Worm (Caenorhabditis elegans) whole organism, L2 larva: ENCODE data around the gene fbxa-174.

Experiments
- alr-1 ChIP-seq: fragments of 150-350 bp; optimal IDR thresholded peaks from 2 replicates; lab custom pipeline; 2014; ENCODE audit warnings: missing biosample characterization, missing genetic modification characterization
- crh-2 ChIP-seq: sonication (generic microtip); optimal IDR thresholded peaks from 2 replicates; lab custom pipeline; 2017; ENCODE audit warnings: missing biosample characterization, missing genetic modification characterization
- lin-11 ChIP-seq: fragments of 150-350 bp; sonication (generic microtip); optimal IDR thresholded peaks from 2 replicates; lab custom pipeline; 2014; ENCODE audit warnings: missing biosample characterization, missing genetic modification characterization, inconsistent platforms, mixed read lengths
- nhr-12 ChIP-seq: fragments of 150-350 bp; optimal IDR thresholded peaks from 2 replicates; lab custom pipeline; 2014; ENCODE audit warnings: missing biosample characterization, missing genetic modification characterization
- sma-9 ChIP-seq, 2 experiments: fragments of 150-350 bp in 1 of 2; sonication (generic microtip) in 1 of 2; optimal IDR thresholded peaks; 2 replicates each; lab custom pipeline; 2014 to 2016; ENCODE audit warnings: missing genetic modification characterization in 2 of 2, mild to moderate bottlenecking in 1 of 2, missing biosample characterization in 1 of 2, missing compliant biosample characterization in 1 of 2, missing genetic modification reagents in 1 of 2, moderate library complexity in 1 of 2
- snpc-4 ChIP-seq: fragments of 150-350 bp; optimal IDR thresholded peaks from 2 replicates; lab custom pipeline; 2014; ENCODE audit warnings: missing biosample characterization, missing genetic modification characterization
- unc-55 ChIP-seq: fragments of 150-350 bp; sonication (generic microtip); optimal IDR thresholded peaks from 3 replicates; lab custom pipeline; 2014; ENCODE audit warnings: missing biosample characterization, missing genetic modification reagents, missing genetic modification characterization
- zag-1 ChIP-seq: fragments of 150-350 bp; optimal IDR thresholded peaks from 2 replicates; lab custom pipeline; 2014; ENCODE audit warnings: missing biosample characterization, missing genetic modification characterization
- ztf-11 ChIP-seq: sonication (generic microtip); optimal IDR thresholded peaks from 2 replicates; lab custom pipeline; 2017; ENCODE audit warnings: missing biosample characterization, missing genetic modification characterization

DNA sequence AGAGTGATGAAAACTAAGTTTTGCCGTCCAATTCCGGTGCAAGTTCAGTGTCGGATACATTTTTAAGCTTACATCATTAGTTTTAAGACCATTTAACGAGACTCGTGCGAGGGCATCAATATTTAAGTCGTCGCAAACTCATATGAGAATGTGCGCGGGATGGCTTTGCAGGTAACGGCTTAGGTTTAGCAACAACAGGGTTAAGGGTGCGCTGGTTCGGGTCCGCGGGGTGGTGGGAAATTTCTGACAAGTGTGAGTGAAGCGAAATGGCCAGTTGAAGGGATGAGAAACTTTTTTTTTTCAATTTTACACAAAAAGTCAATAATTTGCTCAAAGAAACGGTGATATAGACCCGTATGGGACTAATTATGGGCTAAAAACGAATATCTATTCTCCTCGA, 44.4 kb downstream of the fbxa-174 start:
- TF ChIP-seq ztf-11 (no peak), unc-55 (no peak), lin-11 (tag; lab: Kevin White, UChicago) (no peak), zag-1 (tag; lab: Kevin White, UChicago) (no peak), nhr-12 (tag; lab: Kevin White, UChicago) (no peak), alr-1 (no peak), snpc-4 (tag; lab: Kevin White, UChicago) (no peak), crh-2 (tag; lab: Kevin White, UChicago) (no peak), sma-9 (GFP tag; optimal IDR thresholded peaks at IDR 0.05; lab: Kevin White, UChicago) (no peak), sma-9 (tag; optimal IDR thresholded peaks at IDR 0.05; lab: Kevin White, UChicago) (no peak)
